Worm (Caenorhabditis elegans) whole organism, L4 larva: ENCODE measurements around the gene irld-7.
A peak's percentile ranks its signal among the peaks of the same experiment; 100 is the strongest.

ENCODE experiments used
- D1046.2 ChIP-seq: fragments of 200-800 bp; sonication (Bioruptor generic); IDR thresholded peaks from 2 replicates; pipeline ENCODE4 v1.3.6; 2022; ENCODE audit warnings: missing genetic modification characterization, missing compliant biosample characterization
- F10B5.3 ChIP-seq: sonication (generic microtip); optimal IDR thresholded peaks from 2 replicates; lab custom pipeline; 2016; ENCODE audit warnings: mild to moderate bottlenecking, missing genetic modification characterization, missing compliant biosample characterization
- F37D6.2 ChIP-seq: sonication (generic microtip); optimal IDR thresholded peaks from 2 replicates; lab custom pipeline; 2016; ENCODE audit warnings: mild to moderate bottlenecking, missing genetic modification characterization, missing compliant biosample characterization
- R02D3.7 ChIP-seq: fragments of 150-350 bp; sonication (generic microtip); optimal IDR thresholded peaks from 3 replicates; lab custom pipeline; 2014; ENCODE audit warnings: missing biosample characterization, missing genetic modification characterization
- T20F7.1 ChIP-seq: fragments of 200-800 bp; sonication (Bioruptor generic); optimal IDR thresholded peaks from 2 replicates; lab custom pipeline; 2018; ENCODE audit warnings: mild to moderate bottlenecking, missing genetic modification characterization, missing compliant biosample characterization
- T26A8.4 ChIP-seq: fragments of 200-800 bp; sonication (Bioruptor generic); IDR thresholded peaks from 2 replicates; pipeline ENCODE4 v1.3.6; 2022; ENCODE audit warnings: missing genetic modification characterization, missing compliant biosample characterization
- Y105C5A.15 ChIP-seq: fragments of 200-800 bp; sonication (Bioruptor generic); IDR thresholded peaks from 2 replicates; pipeline ENCODE4 v1.3.6; 2022; ENCODE audit warnings: missing genetic modification characterization, missing compliant biosample characterization
- Y5F2A.4 ChIP-seq: fragments of 200-800 bp; sonication (Bioruptor generic); optimal IDR thresholded peaks from 2 replicates; lab custom pipeline; 2018; ENCODE audit warnings: mild to moderate bottlenecking, missing genetic modification characterization, missing compliant biosample characterization
- Y75B8A.6 ChIP-seq: fragments of 200-800 bp; sonication (Bioruptor generic); IDR thresholded peaks from 2 replicates; pipeline ENCODE4 v1.3.6; 2022; ENCODE audit warnings: missing genetic modification reagents, missing genetic modification characterization, missing compliant biosample characterization
- ZK337.2 ChIP-seq: fragments of 200-800 bp; sonication (Bioruptor generic); IDR thresholded peaks from 2 replicates; pipeline ENCODE4 v1.3.6; 2022; ENCODE audit warnings: missing genetic modification reagents, missing genetic modification characterization, missing compliant biosample characterization
- ZK546.5 ChIP-seq, 2 experiments: sonication (generic microtip); optimal IDR thresholded peaks; 2 replicates each; lab custom pipeline; 2017; ENCODE audit warnings: missing biosample characterization in 2 of 2, missing genetic modification characterization in 2 of 2
- ama-1 ChIP-seq: fragments of 150-350 bp; optimal IDR thresholded peaks from 2 replicates; lab custom pipeline; 2014; ENCODE audit warnings: inconsistent platforms, mixed read lengths
- ceh-20 ChIP-seq: fragments of 200-800 bp; sonication (Bioruptor generic); IDR thresholded peaks from 2 replicates; pipeline ENCODE4 v1.3.6; 2022; ENCODE audit warnings: missing genetic modification reagents, missing genetic modification characterization, missing compliant biosample characterization
- ceh-28 ChIP-seq: fragments of 150-350 bp; optimal IDR thresholded peaks from 2 replicates; lab custom pipeline; 2014; ENCODE audit warnings: missing biosample characterization, missing genetic modification reagents, missing genetic modification characterization
- ceh-32 ChIP-seq: sonication (generic microtip); optimal IDR thresholded peaks from 2 replicates; lab custom pipeline; 2016; ENCODE audit warnings: mild to moderate bottlenecking, missing genetic modification characterization, missing compliant biosample characterization; ENCODE audit not compliant: poor library complexity
- ceh-44 ChIP-seq: fragments of 200-800 bp; sonication (Bioruptor generic); IDR thresholded peaks from 2 replicates; pipeline ENCODE4 v1.3.6; 2022; ENCODE audit warnings: missing genetic modification reagents, missing genetic modification characterization, missing compliant biosample characterization
- cey-2 ChIP-seq: sonication (generic microtip); optimal IDR thresholded peaks from 3 replicates; lab custom pipeline; 2017; ENCODE audit warnings: missing genetic modification characterization, mild to moderate bottlenecking, missing compliant biosample characterization, antibody characterized with exemption, borderline replicate concordance; ENCODE audit not compliant: insufficient read depth
- daf-16 ChIP-seq, 3 experiments: sonication (generic microtip); optimal IDR thresholded peaks; 2 replicates each; lab custom pipeline; 2016 to 2017; ENCODE audit warnings: missing genetic modification characterization in 3 of 3, missing genetic modification reagents in 3 of 3, mild to moderate bottlenecking in 2 of 3, missing compliant biosample characterization in 2 of 3, missing biosample characterization in 1 of 3, moderate library complexity in 1 of 3
- dmd-8 ChIP-seq: fragments of 200-800 bp; sonication (Bioruptor generic); IDR thresholded peaks from 2 replicates; pipeline ENCODE4 v1.3.6; 2022; ENCODE audit warnings: missing genetic modification characterization, missing compliant biosample characterization
- dmd-9 ChIP-seq: fragments of 200-800 bp; sonication (Bioruptor generic); IDR thresholded peaks from 2 replicates; pipeline ENCODE4 v1.3.6; 2022; ENCODE audit warnings: missing genetic modification reagents, missing genetic modification characterization, missing compliant biosample characterization
- dpl-1 ChIP-seq: fragments of 150-350 bp; optimal IDR thresholded peaks from 2 replicates; lab custom pipeline; 2014; ENCODE audit warnings: missing biosample characterization, missing genetic modification reagents, missing genetic modification characterization
- duxl-1 ChIP-seq: sonication (generic microtip); optimal IDR thresholded peaks from 2 replicates; lab custom pipeline; 2016; ENCODE audit warnings: mild to moderate bottlenecking, missing genetic modification characterization, moderate library complexity, missing compliant biosample characterization; ENCODE audit not compliant: poor library complexity
- dve-1 ChIP-seq: sonication (generic microtip); optimal IDR thresholded peaks from 2 replicates; lab custom pipeline; 2017; ENCODE audit warnings: antibody characterized with exemption, mild to moderate bottlenecking, missing genetic modification characterization, missing compliant biosample characterization; ENCODE audit not compliant: insufficient read depth
- fos-1 ChIP-seq: fragments of 150-350 bp; optimal IDR thresholded peaks from 2 replicates; lab custom pipeline; 2014; ENCODE audit warnings: missing biosample characterization, missing genetic modification characterization
- hif-1 ChIP-seq, 2 experiments: sonication (generic microtip); optimal IDR thresholded peaks; 2 replicates each; lab custom pipeline; 2016 to 2017; ENCODE audit warnings: missing compliant biosample characterization in 2 of 2, missing genetic modification characterization in 2 of 2, missing genetic modification reagents in 2 of 2, missing genotype in 2 of 2, mild to moderate bottlenecking in 1 of 2
- hlh-11 ChIP-seq: fragments of 200-800 bp; sonication (Bioruptor generic); optimal IDR thresholded peaks from 2 replicates; lab custom pipeline; 2018; ENCODE audit warnings: mild to moderate bottlenecking, missing genetic modification characterization, missing compliant biosample characterization
- hmg-1.1 ChIP-seq: fragments of 200-800 bp; sonication (Bioruptor generic); IDR thresholded peaks from 2 replicates; pipeline ENCODE4 v1.3.6; 2022; ENCODE audit warnings: missing genetic modification reagents, missing genetic modification characterization, missing compliant biosample characterization
- lin-39 ChIP-seq: fragments of 150-350 bp; optimal IDR thresholded peaks from 2 replicates; lab custom pipeline; 2014; ENCODE audit warnings: missing biosample characterization, missing genetic modification reagents, missing genetic modification characterization
- mdt-29 ChIP-seq: fragments of 200-800 bp; sonication (Bioruptor generic); IDR thresholded peaks from 2 replicates; pipeline ENCODE4 v1.3.6; 2022; ENCODE audit warnings: missing genetic modification reagents, missing genetic modification characterization, missing compliant biosample characterization
- mes-2 ChIP-seq: sonication (generic microtip); optimal IDR thresholded peaks from 2 replicates; lab custom pipeline; 2016; ENCODE audit warnings: missing genotype, mild to moderate bottlenecking, missing genetic modification characterization, missing compliant biosample characterization; ENCODE audit not compliant: poor library complexity, severe bottlenecking
- nhr-10 ChIP-seq: fragments of 150-350 bp; optimal IDR thresholded peaks from 2 replicates; lab custom pipeline; 2014; ENCODE audit warnings: missing biosample characterization, missing genetic modification characterization
- nhr-102 ChIP-seq: sonication (generic microtip); optimal IDR thresholded peaks from 2 replicates; lab custom pipeline; 2016; ENCODE audit warnings: mild to moderate bottlenecking, missing genetic modification characterization, moderate library complexity, missing compliant biosample characterization
- nhr-11 ChIP-seq: fragments of 150-350 bp; optimal IDR thresholded peaks from 2 replicates; lab custom pipeline; 2014; ENCODE audit warnings: missing biosample characterization, missing genetic modification characterization
- nhr-28 ChIP-seq: fragments of 150-350 bp; optimal IDR thresholded peaks from 2 replicates; lab custom pipeline; 2014; ENCODE audit warnings: missing biosample characterization, missing genetic modification characterization
- nhr-41 ChIP-seq: fragments of 200-800 bp; sonication (Bioruptor generic); IDR thresholded peaks from 2 replicates; pipeline ENCODE4 v1.3.6; 2022; ENCODE audit warnings: missing genetic modification reagents, missing genetic modification characterization, missing compliant biosample characterization
- nhr-48 ChIP-seq: sonication (generic microtip); optimal IDR thresholded peaks from 2 replicates; lab custom pipeline; 2016; ENCODE audit warnings: mild to moderate bottlenecking, missing genetic modification characterization, missing compliant biosample characterization
- nhr-6 ChIP-seq: fragments of 150-350 bp; optimal IDR thresholded peaks from 2 replicates; lab custom pipeline; 2014; ENCODE audit warnings: missing biosample characterization, missing genetic modification characterization
- nhr-76 ChIP-seq: fragments of 150-350 bp; optimal IDR thresholded peaks from 2 replicates; lab custom pipeline; 2014; ENCODE audit warnings: missing biosample characterization, missing genetic modification characterization
- pqm-1 ChIP-seq: sonication (generic microtip); optimal IDR thresholded peaks from 2 replicates; lab custom pipeline; 2017; ENCODE audit warnings: missing biosample characterization, missing genetic modification characterization
- rbr-2 ChIP-seq: sonication (generic microtip); optimal IDR thresholded peaks from 2 replicates; lab custom pipeline; 2016; ENCODE audit warnings: missing genotype, missing genetic modification characterization, missing compliant biosample characterization
- sdz-12 ChIP-seq: fragments of 200-800 bp; sonication (Bioruptor generic); optimal IDR thresholded peaks from 2 replicates; lab custom pipeline; 2018; ENCODE audit warnings: mild to moderate bottlenecking, missing genetic modification characterization, missing compliant biosample characterization
- set-16 ChIP-seq: fragments of 200-800 bp; sonication (Bioruptor generic); IDR thresholded peaks from 2 replicates; pipeline ENCODE4 v1.3.6; 2022; ENCODE audit warnings: missing genetic modification reagents, missing genetic modification characterization, missing compliant biosample characterization
- snpc-1.2 ChIP-seq: fragments of 200-800 bp; sonication (Bioruptor generic); IDR thresholded peaks from 2 replicates; pipeline ENCODE4 v1.3.6; 2022; ENCODE audit warnings: missing genetic modification reagents, missing genetic modification characterization, missing compliant biosample characterization
- spr-1 ChIP-seq: sonication (generic microtip); optimal IDR thresholded peaks from 2 replicates; lab custom pipeline; 2016; ENCODE audit warnings: mild to moderate bottlenecking, missing genetic modification characterization, missing compliant biosample characterization
- tag-97 ChIP-seq: fragments of 200-800 bp; sonication (Bioruptor generic); IDR thresholded peaks from 2 replicates; pipeline ENCODE4 v1.3.6; 2022; ENCODE audit warnings: missing genetic modification characterization, missing compliant biosample characterization
- unc-39 ChIP-seq: sonication (generic microtip); optimal IDR thresholded peaks from 2 replicates; lab custom pipeline; 2017; ENCODE audit warnings: missing biosample characterization, missing genetic modification characterization
- zag-1 ChIP-seq: fragments of 150-350 bp; optimal IDR thresholded peaks from 2 replicates; lab custom pipeline; 2014; ENCODE audit warnings: missing biosample characterization, missing genetic modification characterization
- zfp-2 ChIP-seq: sonication (generic microtip); optimal IDR thresholded peaks from 2 replicates; lab custom pipeline; 2016; ENCODE audit warnings: mild to moderate bottlenecking, missing genetic modification characterization, missing compliant biosample characterization
- zip-11 ChIP-seq: fragments of 200-800 bp; sonication (Bioruptor generic); IDR thresholded peaks from 2 replicates; pipeline ENCODE4 v1.3.6; 2022; ENCODE audit warnings: missing genetic modification characterization, missing compliant biosample characterization

irld-7 gene

ce11 chrIV:6627798-6628197 is 37.6 kb downstream of the irld-7 start, which contains the start of gene cest-5.2:
TSS of gene cest-5.2 (minus strand) at chrIV:6627925.
- no peak for TF ChIP-seq fos-1 (tag; lab: Kevin White, UChicago)
- TF ChIP-seq Y105C5A.15 (GFP tag; lab: Robert Waterston, UW): no peak
- no peak for TF ChIP-seq zip-11 (GFP tag; lab: Robert Waterston, UW)
- peak; percentile 68 for TF ChIP-seq pqm-1
- TF ChIP-seq dve-1 (tag; lab: Kevin White, UChicago): peak; percentile 51
- no peak for TF ChIP-seq hmg-1.1 (GFP tag; lab: Robert Waterston, UW)
- TF ChIP-seq nhr-28: peak; percentile 54
- no peak for TF ChIP-seq nhr-76
- TF ChIP-seq set-16 (GFP tag; lab: Robert Waterston, UW): no peak
- TF ChIP-seq ceh-32 (tag; lab: Kevin White, UChicago): no peak
- TF ChIP-seq nhr-102 (tag; lab: Kevin White, UChicago): peak; percentile 5
- no peak for TF ChIP-seq duxl-1
- TF ChIP-seq nhr-6 (tag; lab: Kevin White, UChicago): no peak
- no peak for TF ChIP-seq daf-16 (GFP tag; optimal IDR thresholded peaks at IDR 0.05; lab: Kevin White, UChicago)
- TF ChIP-seq daf-16 (tag; optimal IDR thresholded peaks at IDR 0.05; lab: Kevin White, UChicago): peak; percentile 81
- no peak for TF ChIP-seq nhr-48 (tag; lab: Kevin White, UChicago)
- TF ChIP-seq lin-39 (tag; lab: Kevin White, UChicago): no peak
- no peak for TF ChIP-seq zag-1 (tag; lab: Kevin White, UChicago)
- no peak for TF ChIP-seq Y5F2A.4
- no peak for TF ChIP-seq tag-97
- TF ChIP-seq R02D3.7: no peak
- TF ChIP-seq mes-2 (tag; lab: Kevin White, UChicago): no peak
- no peak for TF ChIP-seq D1046.2 (GFP tag; lab: Robert Waterston, UW)
- no peak for TF ChIP-seq nhr-41 (GFP tag; lab: Robert Waterston, UW)
- no peak for TF ChIP-seq unc-39

DNA sequence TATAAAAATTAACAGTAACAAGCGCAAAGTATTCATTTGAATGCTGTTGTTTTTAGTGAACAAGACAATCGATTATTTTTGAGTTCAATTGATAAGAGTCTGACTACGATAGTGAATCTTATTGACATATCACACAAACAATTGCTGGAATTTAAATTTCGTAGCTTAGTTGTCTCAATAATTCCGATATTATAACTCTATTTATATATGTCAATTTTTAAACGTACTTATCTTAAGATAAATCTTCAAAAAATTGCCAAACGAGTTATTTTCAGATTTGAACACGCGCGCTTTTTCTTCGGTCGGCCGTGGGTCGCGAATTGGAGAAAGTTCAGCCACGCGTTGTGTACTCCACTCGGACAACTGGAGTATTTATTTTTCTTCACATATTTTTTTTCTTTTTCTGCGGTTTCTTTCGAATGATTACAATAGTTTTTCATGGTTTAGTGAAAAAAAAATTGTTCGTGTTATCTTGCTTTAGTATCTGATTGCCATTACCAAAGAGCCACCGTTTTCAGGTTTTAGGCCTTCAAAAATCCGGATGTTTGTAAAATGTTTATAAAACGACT is 41.6 kb downstream of the irld-7 start, which contains the start of the genes cest-5.1 and C01B10.9:
Gene cest-5.1, minus strand, starts transcription at position 51 of the 569 bp plus-strand sequence.
Gene C01B10.9, plus strand, starts transcription at position 519 of the 569 bp plus-strand sequence.
- TF ChIP-seq ceh-28 (no peak), nhr-10 (tag; lab: Kevin White, UChicago) (no peak), hlh-11 (tag; lab: Kevin White, UChicago) (no peak), unc-39 (no peak), ama-1 (lab: Kevin White, UChicago) (no peak), T20F7.1 (GFP tag; lab: Kevin White, UChicago) (peak; percentile 15), rbr-2 (peak; percentile 30), daf-16 (GFP tag; optimal IDR thresholded peaks at IDR 0.05; lab: Kevin White, UChicago) (peak in 1 of 2 experiments; percentile 7), daf-16 (tag; optimal IDR thresholded peaks at IDR 0.05; lab: Kevin White, UChicago) (peak; percentile 59), F37D6.2 (no peak), dmd-9 (no peak; the same call in 1 of the 2 replicates), snpc-1.2 (GFP tag; lab: Robert Waterston, UW) (peak; percentile 90), dpl-1 (GFP tag; lab: Kevin White, UChicago) (peak; percentile 95), F10B5.3 (tag; lab: Kevin White, UChicago) (no peak), ZK546.5 (tag; optimal IDR thresholded peaks at IDR 0.05; lab: Kevin White, UChicago) (no peak), mdt-29 (GFP tag; lab: Robert Waterston, UW) (no peak), D1046.2 (GFP tag; lab: Robert Waterston, UW) (no peak), spr-1 (tag; lab: Kevin White, UChicago) (no peak), ceh-20 (GFP tag; lab: Robert Waterston, UW) (no peak), ceh-44 (GFP tag; lab: Robert Waterston, UW) (peak; percentile 33; the same call in 1 of the 2 replicates), hif-1 (tag; optimal IDR thresholded peaks at IDR 0.05; lab: Kevin White, UChicago) (peak in 1 of 2 experiments; percentile 90), dmd-8 (GFP tag; lab: Robert Waterston, UW) (no peak), R02D3.7 (no peak), sdz-12 (no peak), nhr-11 (tag; lab: Kevin White, UChicago) (no peak), Y75B8A.6 (GFP tag; lab: Robert Waterston, UW) (no peak), ZK337.2 (GFP tag; lab: Robert Waterston, UW) (peak; percentile 86), T26A8.4 (no peak), nhr-28 (peak; percentile 31), zfp-2 (tag; lab: Kevin White, UChicago) (no peak), cey-2 (tag; lab: Kevin White, UChicago) (no peak)
